Fruit fly (Drosophila melanogaster): Measurements from ENCODE around the gene CG9123.

dm6 chrX:15352692-15353091 lies 10.8 kb upstream of the CG9123 start:
- no peak for TF ChIP-seq psq (optimal IDR thresholded peaks at IDR 0.05)
- TF ChIP-seq usp (GFP tag; optimal IDR thresholded peaks at IDR 0.05): no peak
- TF ChIP-seq pan (optimal IDR thresholded peaks at IDR 0.05): no peak
- no peak for TF ChIP-seq Dll (optimal IDR thresholded peaks at IDR 0.05)

Measured in whole organism.